Fruit fly (Drosophila melanogaster) whole organism, prepupa: ENCODE results near the gene Hr4.

Experiments used
- Blimp-1 ChIP-seq: fragments of 200-800 bp; sonication (Bioruptor generic); optimal IDR thresholded peaks from 3 replicates; lab custom pipeline; 2017; ENCODE audit warnings: missing biosample characterization, missing genetic modification characterization, mild to moderate bottlenecking, moderate library complexity, missing genetic modification reagents
- CG10669 ChIP-seq: fragments of 200-800 bp; sonication (Bioruptor generic); optimal IDR thresholded peaks from 3 replicates; lab custom pipeline; 2018; ENCODE audit warnings: missing biosample characterization, mild to moderate bottlenecking, missing genetic modification characterization, moderate library complexity
- CG11294 ChIP-seq: fragments of 200-800 bp; sonication (Bioruptor generic); IDR thresholded peaks from 2 replicates; pipeline ENCODE4 v1.3.6; 2022; ENCODE audit warnings: missing biosample characterization, missing genetic modification characterization
- CG11762 ChIP-seq: fragments of 200-800 bp; sonication (Bioruptor generic); optimal IDR thresholded peaks from 3 replicates; lab custom pipeline; 2016; ENCODE audit warnings: missing biosample characterization, missing genetic modification characterization; ENCODE audit not compliant: insufficient read depth
- CG11902 ChIP-seq: fragments of 200-800 bp; sonication (Bioruptor generic); optimal IDR thresholded peaks from 3 replicates; lab custom pipeline; 2016; ENCODE audit warnings: missing biosample characterization, missing genetic modification characterization
- CG1621 ChIP-seq: fragments of 200-800 bp; sonication (Bioruptor generic); optimal IDR thresholded peaks from 3 replicates; lab custom pipeline; 2018; ENCODE audit warnings: missing biosample characterization, mild to moderate bottlenecking, missing genetic modification characterization
- CG16779 ChIP-seq: fragments of 200-800 bp; sonication (Bioruptor generic); optimal IDR thresholded peaks from 3 replicates; lab custom pipeline; 2017; ENCODE audit warnings: missing biosample characterization, mild to moderate bottlenecking, missing genetic modification characterization
- CG3032 ChIP-seq: fragments of 200-800 bp; optimal IDR thresholded peaks from 2 replicates; lab custom pipeline; 2019; ENCODE audit warnings: missing biosample characterization, mild to moderate bottlenecking, missing genetic modification characterization, moderate library complexity
- CG31627 ChIP-seq: fragments of 200-800 bp; sonication (Bioruptor generic); optimal IDR thresholded peaks from 3 replicates; lab custom pipeline; 2016; ENCODE audit warnings: missing biosample characterization, missing genetic modification characterization
- CG32006 ChIP-seq: fragments of 200-800 bp; sonication (Bioruptor generic); optimal IDR thresholded peaks from 3 replicates; lab custom pipeline; 2017; ENCODE audit warnings: missing biosample characterization, mild to moderate bottlenecking, missing genetic modification characterization
- CG3919 ChIP-seq: fragments of 200-800 bp; sonication (Bioruptor generic); optimal IDR thresholded peaks from 3 replicates; lab custom pipeline; 2016; ENCODE audit warnings: missing biosample characterization, missing genetic modification characterization
- CG6163 ChIP-seq: fragments of 200-800 bp; sonication (Bioruptor generic); IDR thresholded peaks from 3 replicates; pipeline ENCODE4 v1.3.6; 2022; ENCODE audit warnings: missing biosample characterization, missing genetic modification characterization
- CG6792 ChIP-seq: fragments of 200-800 bp; sonication (Bioruptor generic); optimal IDR thresholded peaks from 3 replicates; lab custom pipeline; 2016; ENCODE audit warnings: missing biosample characterization, missing genetic modification characterization
- CG6808 ChIP-seq: fragments of 200-800 bp; sonication (Bioruptor generic); optimal IDR thresholded peaks from 3 replicates; lab custom pipeline; 2017; ENCODE audit warnings: missing biosample characterization, missing genetic modification characterization, mild to moderate bottlenecking, moderate library complexity, missing genetic modification reagents
- CG6854 ChIP-seq: fragments of 200-800 bp; sonication (Bioruptor generic); optimal IDR thresholded peaks from 2 replicates; lab custom pipeline; 2017; ENCODE audit warnings: missing biosample characterization, mild to moderate bottlenecking, missing genetic modification characterization
- CG8632 ChIP-seq: fragments of 200-800 bp; sonication (Bioruptor generic); optimal IDR thresholded peaks from 3 replicates; lab custom pipeline; 2016; ENCODE audit warnings: missing biosample characterization, missing genetic modification characterization
- CG9139 ChIP-seq: fragments of 200-800 bp; sonication (Bioruptor generic); optimal IDR thresholded peaks from 3 replicates; lab custom pipeline; 2017; ENCODE audit warnings: missing biosample characterization, mild to moderate bottlenecking, missing genetic modification characterization
- Eip75B ChIP-seq: fragments of 200-800 bp; sonication (Bioruptor generic); optimal IDR thresholded peaks from 3 replicates; lab custom pipeline; 2016; ENCODE audit warnings: missing biosample characterization, missing genetic modification characterization
- Eip78C ChIP-seq: fragments of 200-800 bp; sonication (Bioruptor generic); peaks from one replicate; lab custom pipeline; 2016; ENCODE audit warnings: missing biosample characterization, missing genetic modification characterization
- Eip93F ChIP-seq: fragments of 200-800 bp; sonication (Bioruptor generic); optimal IDR thresholded peaks from 2 replicates; lab custom pipeline; 2016; ENCODE audit warnings: missing biosample characterization, mild to moderate bottlenecking, missing genetic modification characterization
- Ets21C ChIP-seq: fragments of 200-800 bp; sonication (Bioruptor generic); optimal IDR thresholded peaks from 3 replicates; lab custom pipeline; 2016; ENCODE audit warnings: missing biosample characterization, missing genetic modification characterization
- Ets96B ChIP-seq: fragments of 200-800 bp; optimal IDR thresholded peaks from 2 replicates; lab custom pipeline; 2019; ENCODE audit warnings: missing biosample characterization, mild to moderate bottlenecking, missing genetic modification characterization, moderate library complexity
- Hr38 ChIP-seq: sonication (Bioruptor generic); optimal IDR thresholded peaks from 2 replicates; lab custom pipeline; 2016; ENCODE audit warnings: missing biosample characterization, missing genetic modification characterization
- Hr39 ChIP-seq: fragments of 200-800 bp; sonication (Bioruptor generic); optimal IDR thresholded peaks from 2 replicates; lab custom pipeline; 2016; ENCODE audit warnings: missing biosample characterization, missing genetic modification characterization
- Lpt ChIP-seq: fragments of 200-800 bp; sonication (Bioruptor generic); optimal IDR thresholded peaks from 3 replicates; lab custom pipeline; 2016; ENCODE audit warnings: missing biosample characterization, missing genetic modification characterization
- Met ChIP-seq: fragments of 200-800 bp; sonication (Bioruptor generic); optimal IDR thresholded peaks from 3 replicates; lab custom pipeline; 2016; ENCODE audit warnings: missing biosample characterization, missing genetic modification characterization
- Smox ChIP-seq: fragments of 200-800 bp; sonication (Bioruptor generic); optimal IDR thresholded peaks from 3 replicates; lab custom pipeline; 2016; ENCODE audit warnings: missing biosample characterization, missing genetic modification characterization
- Sox14 ChIP-seq: fragments of 200-800 bp; sonication (Bioruptor generic); optimal IDR thresholded peaks from 3 replicates; lab custom pipeline; 2016; ENCODE audit warnings: missing biosample characterization, missing genetic modification characterization
- Sox15 ChIP-seq: fragments of 200-800 bp; sonication (Bioruptor generic); optimal IDR thresholded peaks from 3 replicates; lab custom pipeline; 2016; ENCODE audit warnings: missing biosample characterization, missing genetic modification characterization
- achi ChIP-seq: fragments of 200-800 bp; sonication (Bioruptor generic); optimal IDR thresholded peaks from 3 replicates; lab custom pipeline; 2016; ENCODE audit warnings: missing biosample characterization, missing genetic modification characterization
- acj6 ChIP-seq: fragments of 200-800 bp; sonication (Bioruptor generic); optimal IDR thresholded peaks from 3 replicates; lab custom pipeline; 2016; ENCODE audit warnings: missing biosample characterization, missing genetic modification characterization
- cyc ChIP-seq: fragments of 200-800 bp; sonication (Bioruptor generic); optimal IDR thresholded peaks from 3 replicates; lab custom pipeline; 2016; ENCODE audit warnings: missing biosample characterization, missing genetic modification characterization
- dsx ChIP-seq: fragments of 200-800 bp; optimal IDR thresholded peaks from 3 replicates; lab custom pipeline; 2019; ENCODE audit warnings: missing biosample characterization, mild to moderate bottlenecking, missing genetic modification characterization, moderate library complexity; ENCODE audit not compliant: poor library complexity, severe bottlenecking
- fd59A ChIP-seq: fragments of 200-800 bp; sonication (Bioruptor generic); optimal IDR thresholded peaks from 2 replicates; lab custom pipeline; 2017; ENCODE audit warnings: missing biosample characterization, mild to moderate bottlenecking, missing genetic modification characterization, missing genetic modification reagents
- fkh ChIP-seq: fragments of 200-800 bp; sonication (Bioruptor generic); optimal IDR thresholded peaks from 3 replicates; lab custom pipeline; 2017; ENCODE audit warnings: missing biosample characterization, mild to moderate bottlenecking, missing genetic modification characterization, moderate library complexity
- lz ChIP-seq: fragments of 200-800 bp; sonication (Bioruptor generic); optimal IDR thresholded peaks from 3 replicates; lab custom pipeline; 2016; ENCODE audit warnings: missing biosample characterization, missing genetic modification characterization
- net ChIP-seq: fragments of 200-800 bp; sonication (Bioruptor generic); optimal IDR thresholded peaks from 3 replicates; lab custom pipeline; 2016; ENCODE audit warnings: missing biosample characterization, missing genetic modification characterization
- pdm3 ChIP-seq: fragments of 200-800 bp; sonication (Bioruptor generic); optimal IDR thresholded peaks from 3 replicates; lab custom pipeline; 2016; ENCODE audit warnings: missing biosample characterization, missing genetic modification characterization
- salr ChIP-seq, 2 experiments: fragments of 200-800 bp; sonication (Bioruptor generic); optimal IDR thresholded peaks; 3 replicates each; lab custom pipeline; 2016 to 2018; ENCODE audit warnings: missing biosample characterization in 2 of 2, missing genetic modification characterization in 2 of 2, mild to moderate bottlenecking in 1 of 2
- spab ChIP-seq: fragments of 200-800 bp; sonication (Bioruptor generic); optimal IDR thresholded peaks from 2 replicates; lab custom pipeline; 2017; ENCODE audit warnings: missing biosample characterization, mild to moderate bottlenecking, missing genetic modification characterization, missing genetic modification reagents
- ss ChIP-seq, 2 experiments: fragments of 200-800 bp; sonication (Bioruptor generic); optimal IDR thresholded peaks; 2 replicates in 1 of 2; 3 replicates in 1 of 2; lab custom pipeline; 2017 to 2018; ENCODE audit warnings: mild to moderate bottlenecking in 2 of 2, missing biosample characterization in 2 of 2, missing genetic modification characterization in 2 of 2, moderate library complexity in 1 of 2
- svp ChIP-seq: fragments of 200-800 bp; sonication (Bioruptor generic); peaks from one replicate; lab custom pipeline; 2016; ENCODE audit warnings: missing biosample characterization, missing genetic modification characterization
- vri ChIP-seq: fragments of 200-800 bp; sonication (Bioruptor generic); optimal IDR thresholded peaks from 3 replicates; lab custom pipeline; 2016; ENCODE audit warnings: missing biosample characterization, mild to moderate bottlenecking, missing genetic modification characterization

The Hr4 gene

dm6 chrX:1947178-1947872 lies 5.6 kb downstream of the Hr4 start (continued):
- TF ChIP-seq CG6808 (GFP tag; lab: Kevin White, UChicago) (peak; percentile 97), Hr38 (GFP tag; lab: Kevin White, UChicago) (peak; percentile 79), CG31627 (peak; percentile 98), CG6854 (GFP tag; lab: Kevin White, UChicago) (peak; percentile 94), pdm3 (GFP tag; lab: Kevin White, UChicago) (peak; percentile 99), lz (GFP tag; lab: Kevin White, UChicago) (peak; percentile 99), CG3919 (GFP tag; lab: Kevin White, UChicago) (peak; percentile 99), fkh (GFP tag; lab: Kevin White, UChicago) (peak; percentile 18), CG11902 (peak; percentile 96), CG6792 (GFP tag; lab: Kevin White, UChicago) (peak; percentile 99), CG6163 (GFP tag; lab: Robert Waterston, UW) (peak; percentile 99), net (GFP tag; lab: Kevin White, UChicago) (peak; percentile 99), dsx (peak; percentile 96), Sox15 (GFP tag; lab: Kevin White, UChicago) (peak; percentile 96), CG11762 (GFP tag; lab: Kevin White, UChicago) (peak; percentile 98), CG16779 (tag; lab: Kevin White, UChicago) (peak; percentile 96), CG10669 (peak; percentile 98), Sox14 (GFP tag; lab: Kevin White, UChicago) (peak; percentile 99), achi (peak; percentile 98), Ets96B (tag; lab: Kevin White, UChicago) (peak; percentile 97), Hr39 (peak; percentile 98), CG1621 (tag; lab: Kevin White, UChicago) (peak; percentile 96), Lpt (GFP tag; lab: Kevin White, UChicago) (peak; percentile 97), vri (no peak), salr (GFP tag; optimal IDR thresholded peaks at IDR 0.05; lab: Kevin White, UChicago) (peak; percentile 95 to 97), Ets21C (GFP tag; lab: Kevin White, UChicago) (peak; percentile 98), Eip93F (GFP tag; lab: Kevin White, UChicago) (peak; percentile 96), acj6 (GFP tag; lab: Kevin White, UChicago) (peak; percentile 98), Smox (GFP tag; lab: Kevin White, UChicago) (peak; percentile 98), CG3032 (tag; lab: Kevin White, UChicago) (peak; percentile 97), cyc (GFP tag; lab: Kevin White, UChicago) (peak; percentile 98), CG8632 (GFP tag; lab: Kevin White, UChicago) (peak; percentile 97), CG32006 (GFP tag; lab: Kevin White, UChicago) (peak; percentile 99)

dm6 chrX:1947900-1948374 lies 6.2 kb downstream of the Hr4 start:
- TF ChIP-seq Sox15 (GFP tag; lab: Kevin White, UChicago) (no peak), acj6 (GFP tag; lab: Kevin White, UChicago) (no peak), vri (peak; percentile 99), svp (GFP tag; lab: Kevin White, UChicago) (peak; percentile 59), CG9139 (peak; percentile 18), ss (GFP tag; optimal IDR thresholded peaks at IDR 0.05; lab: Kevin White, UChicago) (peak; percentile 58 to 77), spab (GFP tag; lab: Kevin White, UChicago) (peak; percentile 38), Eip78C (GFP tag; lab: Kevin White, UChicago) (peak; percentile 61), Met (GFP tag; lab: Kevin White, UChicago) (peak; percentile 33), CG8632 (GFP tag; lab: Kevin White, UChicago) (no peak), CG6792 (GFP tag; lab: Kevin White, UChicago) (peak; percentile 0), Hr39 (no peak), CG6808 (GFP tag; lab: Kevin White, UChicago) (peak; percentile 81), fd59A (peak; percentile 37), CG11294 (GFP tag; lab: Robert Waterston, UW) (no peak), Lpt (GFP tag; lab: Kevin White, UChicago) (no peak), salr (GFP tag; optimal IDR thresholded peaks at IDR 0.05; lab: Kevin White, UChicago) (peak in 1 of 2 experiments; percentile 31), Eip75B (peak; percentile 62), dsx (peak; percentile 9), Blimp-1 (GFP tag; lab: Kevin White, UChicago) (peak; percentile 17)
